Worm (Caenorhabditis elegans): ENCODE results near the gene sre-39.
A peak's percentile ranks its signal among the peaks of the same experiment; 100 is the strongest.

The sre-39 gene

ce11 chrII:4665359-4665758 lies 21.7 kb upstream of the sre-39 start, which contains the start of gene T05A7.11:
Gene T05A7.11, minus strand, starts transcription at chrII:4665459.
- TF ChIP-seq skn-1 (tag; optimal IDR thresholded peaks at IDR 0.05): no peak
- TF ChIP-seq fkh-10 (GFP tag; optimal IDR thresholded peaks at IDR 0.05): no peak
- TF ChIP-seq snpc-4 (tag; optimal IDR thresholded peaks at IDR 0.05): no peak

- TF ChIP-seq elt-2 (tag; optimal IDR thresholded peaks at IDR 0.05) (no peak), unc-39 (tag; optimal IDR thresholded peaks at IDR 0.05) (no peak), hmg-11 (tag; optimal IDR thresholded peaks at IDR 0.05) (no peak), skn-1 (tag; optimal IDR thresholded peaks at IDR 0.05) (no peak), eor-1 (tag; optimal IDR thresholded peaks at IDR 0.05) (no peak), lin-15B (tag; optimal IDR thresholded peaks at IDR 0.05) (no peak), nhr-77 (tag; optimal IDR thresholded peaks at IDR 0.05) (no peak), tbx-2 (tag; optimal IDR thresholded peaks at IDR 0.05) (no peak), mdl-1 (tag; optimal IDR thresholded peaks at IDR 0.05) (no peak), ztf-11 (tag; optimal IDR thresholded peaks at IDR 0.05) (no peak), egl-5 (tag; optimal IDR thresholded peaks at IDR 0.05) (no peak), elt-1 (tag; optimal IDR thresholded peaks at IDR 0.05) (no peak), nhr-25 (tag; optimal IDR thresholded peaks at IDR 0.05) (no peak), ztf-4 (tag; optimal IDR thresholded peaks at IDR 0.05) (no peak), fos-1 (tag; optimal IDR thresholded peaks at IDR 0.05) (no peak), ceh-16 (tag; optimal IDR thresholded peaks at IDR 0.05) (no peak), ceh-82 (tag; optimal IDR thresholded peaks at IDR 0.05) (no peak), nhr-12 (tag; optimal IDR thresholded peaks at IDR 0.05) (no peak), fkh-2 (tag; optimal IDR thresholded peaks at IDR 0.05) (no peak)
Observed at ce11 chrII:4667572-4667971, 19.5 kb upstream of the sre-39 start, which contains the start of gene fut-5. Gene fut-5, minus strand, starts transcription at chrII:4667672.

- no peak for TF ChIP-seq nhr-11 (tag; optimal IDR thresholded peaks at IDR 0.05)
- TF ChIP-seq ceh-82 (tag; optimal IDR thresholded peaks at IDR 0.05): no peak
- TF ChIP-seq elt-3 (tag; optimal IDR thresholded peaks at IDR 0.05): no peak
- TF ChIP-seq nfya-1 (tag; optimal IDR thresholded peaks at IDR 0.05; ENCODE audit: insufficient read depth): no peak
- no peak for TF ChIP-seq snpc-4 (tag; optimal IDR thresholded peaks at IDR 0.05)
- no peak for TF ChIP-seq pqm-1 (tag; optimal IDR thresholded peaks at IDR 0.05)
- TF ChIP-seq nhr-76 (tag; optimal IDR thresholded peaks at IDR 0.05): no peak
- TF ChIP-seq lin-39 (tag; optimal IDR thresholded peaks at IDR 0.05): no peak
- TF ChIP-seq lsy-12 (tag; optimal IDR thresholded peaks at IDR 0.05): no peak
- no peak for TF ChIP-seq tbx-2 (tag; optimal IDR thresholded peaks at IDR 0.05)
- no peak for TF ChIP-seq pha-4 (tag; optimal IDR thresholded peaks at IDR 0.05)
- no peak for TF ChIP-seq fkh-2 (tag; optimal IDR thresholded peaks at IDR 0.05)
Observed at ce11 chrII:4671692-4672091, 15.3 kb upstream of the sre-39 start, which contains the start of gene T05A7.6. Gene T05A7.6, minus strand, starts transcription at chrII:4671792.

ce11 chrII:4672584-4673110 lies 14.4 kb upstream of the sre-39 start, which contains the start of the genes clec-140 and hmg-11:
Gene clec-140, plus strand, starts transcription at chrII:4673060.
Gene hmg-11, plus strand, starts transcription at chrII:4673085.
- peak; percentile 51 for TF ChIP-seq nhr-25 (tag; optimal IDR thresholded peaks at IDR 0.05)
- TF ChIP-seq mdl-1 (tag; optimal IDR thresholded peaks at IDR 0.05): no peak
- peak; percentile 43 for TF ChIP-seq snpc-4 (tag; optimal IDR thresholded peaks at IDR 0.05)
- no peak for TF ChIP-seq ztf-4 (tag; optimal IDR thresholded peaks at IDR 0.05)
- TF ChIP-seq fos-1 (tag; optimal IDR thresholded peaks at IDR 0.05): peak; percentile 9
- TF ChIP-seq egl-5 (tag; optimal IDR thresholded peaks at IDR 0.05): peak; percentile 24
- TF ChIP-seq nhr-237 (tag; optimal IDR thresholded peaks at IDR 0.05): no peak
- peak; percentile 90 for TF ChIP-seq lin-39 (tag; optimal IDR thresholded peaks at IDR 0.05)
- peak; percentile 45 for TF ChIP-seq jun-1 (tag; optimal IDR thresholded peaks at IDR 0.05)
- TF ChIP-seq lsy-12 (tag; optimal IDR thresholded peaks at IDR 0.05): peak; percentile 8
- no peak for TF ChIP-seq nhr-43 (tag; optimal IDR thresholded peaks at IDR 0.05; ENCODE audit: poor library complexity, severe bottlenecking)
- TF ChIP-seq nhr-77 (tag; optimal IDR thresholded peaks at IDR 0.05): no peak
- no peak for TF ChIP-seq nhr-28 (tag; optimal IDR thresholded peaks at IDR 0.05)
- TF ChIP-seq elt-2 (tag; optimal IDR thresholded peaks at IDR 0.05): peak; percentile 46
- no peak for TF ChIP-seq fkh-10 (GFP tag; optimal IDR thresholded peaks at IDR 0.05)
- peak; percentile 41 for TF ChIP-seq nhr-23 (tag; optimal IDR thresholded peaks at IDR 0.05)
- TF ChIP-seq ceh-82 (tag; optimal IDR thresholded peaks at IDR 0.05): no peak
- TF ChIP-seq nfya-1 (tag; optimal IDR thresholded peaks at IDR 0.05; ENCODE audit: insufficient read depth): peak; percentile 72
- TF ChIP-seq mml-1 (tag; optimal IDR thresholded peaks at IDR 0.05): no peak
- no peak for TF ChIP-seq zag-1 (tag; optimal IDR thresholded peaks at IDR 0.05)
- TF ChIP-seq pqm-1 (tag; optimal IDR thresholded peaks at IDR 0.05): peak; percentile 33
- TF ChIP-seq elt-1 (tag; optimal IDR thresholded peaks at IDR 0.05): no peak
- peak; percentile 71 for TF ChIP-seq lin-15B (tag; optimal IDR thresholded peaks at IDR 0.05)
- TF ChIP-seq unc-62 (GFP tag; optimal IDR thresholded peaks at IDR 0.05): no peak
- no peak for TF ChIP-seq ceh-9 (tag; optimal IDR thresholded peaks at IDR 0.05)

Measured in whole organism, L3 larva.